Fruit fly (Drosophila melanogaster) whole organism, embryonic: ENCODE data around the gene CG33654.

ENCODE experiments used
- Adf1 ChIP-seq: fragments of 200-800 bp; sonication (Bioruptor generic); IDR thresholded peaks from 2 replicates; pipeline ENCODE4 v1.3.6; 2022; ENCODE audit warnings: missing biosample characterization, missing genetic modification characterization
- Bteb2 ChIP-seq: fragments of 200-800 bp; sonication (Bioruptor generic); optimal IDR thresholded peaks from 2 replicates; lab custom pipeline; 2016; ENCODE audit warnings: missing biosample characterization, missing genetic modification characterization
- CG11504 ChIP-seq: fragments of 200-800 bp; sonication (Bioruptor generic); optimal IDR thresholded peaks from 3 replicates; lab custom pipeline; 2019; ENCODE audit warnings: missing biosample characterization, mild to moderate bottlenecking, missing genetic modification characterization, moderate library complexity
- CG12219 ChIP-seq: fragments of 200-800 bp; sonication (Bioruptor generic); optimal IDR thresholded peaks from 3 replicates; lab custom pipeline; 2018; ENCODE audit warnings: missing biosample characterization, mild to moderate bottlenecking, missing genetic modification characterization
- CG1529 ChIP-seq: fragments of 200-800 bp; sonication (Bioruptor generic); optimal IDR thresholded peaks from 3 replicates; lab custom pipeline; 2018; ENCODE audit warnings: missing biosample characterization, missing genetic modification characterization
- CG15514 ChIP-seq: fragments of 200-800 bp; sonication (Bioruptor generic); optimal IDR thresholded peaks from 3 replicates; lab custom pipeline; 2017; ENCODE audit warnings: missing biosample characterization, missing genetic modification characterization, mild to moderate bottlenecking, moderate library complexity, missing genetic modification reagents
- CG1792 ChIP-seq: fragments of 200-800 bp; sonication (Bioruptor generic); optimal IDR thresholded peaks from 2 replicates; lab custom pipeline; 2016; ENCODE audit warnings: missing biosample characterization, missing genetic modification characterization
- CG18262 ChIP-seq: fragments of 200-800 bp; optimal IDR thresholded peaks from 3 replicates; lab custom pipeline; 2019; ENCODE audit warnings: missing biosample characterization, mild to moderate bottlenecking, missing genetic modification characterization, moderate library complexity
- CG2199 ChIP-seq: fragments of 200-800 bp; sonication (Bioruptor generic); IDR thresholded peaks from 3 replicates; pipeline ENCODE4 v1.3.6; 2022; ENCODE audit warnings: missing biosample characterization, missing genetic modification characterization
- CG2712 ChIP-seq: fragments of 200-800 bp; optimal IDR thresholded peaks from 3 replicates; lab custom pipeline; 2019; ENCODE audit warnings: missing biosample characterization, mild to moderate bottlenecking, missing genetic modification characterization, moderate library complexity
- CG3065 ChIP-seq: fragments of 200-800 bp; sonication (Bioruptor generic); optimal IDR thresholded peaks from 2 replicates; lab custom pipeline; 2016; ENCODE audit warnings: missing biosample characterization, missing genetic modification characterization
- CG31224 ChIP-seq: fragments of 200-800 bp; sonication (Bioruptor generic); IDR thresholded peaks from 2 replicates; pipeline ENCODE4 v1.3.6; 2022; ENCODE audit warnings: missing biosample characterization, missing genetic modification characterization
- CG31365 ChIP-seq: fragments of 200-800 bp; sonication (Bioruptor generic); optimal IDR thresholded peaks from 2 replicates; lab custom pipeline; 2018; ENCODE audit warnings: missing biosample characterization, mild to moderate bottlenecking, missing genetic modification characterization
- CG33213 ChIP-seq: fragments of 200-800 bp; sonication (Bioruptor generic); optimal IDR thresholded peaks from 3 replicates; lab custom pipeline; 2016; ENCODE audit warnings: missing biosample characterization, missing genetic modification characterization
- CG33557 ChIP-seq: fragments of 200-800 bp; sonication (Bioruptor generic); optimal IDR thresholded peaks from 2 replicates; lab custom pipeline; 2019; ENCODE audit warnings: missing biosample characterization, mild to moderate bottlenecking, missing genetic modification characterization, moderate library complexity
- CG34224 ChIP-seq: fragments of 200-800 bp; sonication (Bioruptor generic); IDR thresholded peaks from 3 replicates; pipeline ENCODE4 v1.3.6; 2022; ENCODE audit warnings: missing biosample characterization, missing genetic modification characterization; ENCODE audit not compliant: partially characterized antibody
- CG4854 ChIP-seq: fragments of 200-800 bp; sonication (Bioruptor generic); optimal IDR thresholded peaks from 2 replicates; lab custom pipeline; 2016; ENCODE audit warnings: missing biosample characterization, missing genetic modification characterization, inconsistent platforms
- CG6689 ChIP-seq: fragments of 200-800 bp; sonication (Bioruptor generic); IDR thresholded peaks from 2 replicates; pipeline ENCODE4 v1.3.6; 2022; ENCODE audit warnings: missing biosample characterization, missing genetic modification characterization
- CG9727 ChIP-seq: fragments of 200-800 bp; sonication (Bioruptor generic); optimal IDR thresholded peaks from 3 replicates; lab custom pipeline; 2017; ENCODE audit warnings: missing biosample characterization, mild to moderate bottlenecking, missing genetic modification characterization
- Chrac-16 ChIP-seq: fragments of 200-800 bp; sonication (Bioruptor generic); optimal IDR thresholded peaks from 3 replicates; lab custom pipeline; 2016; ENCODE audit warnings: missing biosample characterization, missing genetic modification characterization
- CkIIα-i1 ChIP-seq: fragments of 200-800 bp; sonication (Bioruptor generic); IDR thresholded peaks from 2 replicates; pipeline ENCODE4 v1.3.6; 2022; ENCODE audit warnings: missing biosample characterization, missing genetic modification characterization
- Dip2 ChIP-seq: fragments of 200-800 bp; sonication (Bioruptor generic); IDR thresholded peaks from 2 replicates; pipeline ENCODE4 v1.3.6; 2022; ENCODE audit warnings: missing biosample characterization, missing genetic modification characterization
- Dp ChIP-seq: fragments of 200-800 bp; sonication (Bioruptor generic); optimal IDR thresholded peaks from 2 replicates; lab custom pipeline; 2018; ENCODE audit warnings: missing biosample characterization, mild to moderate bottlenecking, missing genetic modification characterization, moderate library complexity
- Fer3 ChIP-seq: fragments of 200-800 bp; sonication (Bioruptor generic); optimal IDR thresholded peaks from 2 replicates; lab custom pipeline; 2018; ENCODE audit warnings: missing biosample characterization, mild to moderate bottlenecking, missing genetic modification characterization, moderate library complexity
- Gsc ChIP-seq: fragments of 200-800 bp; sonication (Bioruptor generic); IDR thresholded peaks from 2 replicates; pipeline ENCODE4 v1.3.6; 2022; ENCODE audit warnings: missing biosample characterization, missing genetic modification characterization
- H15 ChIP-seq: fragments of 200-800 bp; sonication (Bioruptor generic); IDR thresholded peaks from 3 replicates; pipeline ENCODE4 v1.3.6; 2022; ENCODE audit warnings: missing biosample characterization, missing genetic modification characterization
- HHEX ChIP-seq: fragments of 200-800 bp; sonication (Bioruptor generic); optimal IDR thresholded peaks from 3 replicates; lab custom pipeline; 2017; ENCODE audit warnings: missing biosample characterization, mild to moderate bottlenecking, missing genetic modification characterization, missing genetic modification reagents
- Hr39 ChIP-seq: fragments of >200 bp; optimal IDR thresholded peaks from 2 replicates; lab custom pipeline; 2017
- Lhr ChIP-seq: fragments of 200-800 bp; sonication (Bioruptor generic); optimal IDR thresholded peaks from 3 replicates; lab custom pipeline; 2017; ENCODE audit warnings: mild to moderate bottlenecking, missing biosample characterization, missing genetic modification reagents, missing genetic modification characterization
- NfI ChIP-seq: fragments of 200-800 bp; sonication (Bioruptor generic); optimal IDR thresholded peaks from 3 replicates; lab custom pipeline; 2018; ENCODE audit warnings: missing biosample characterization, mild to moderate bottlenecking, missing genetic modification characterization, moderate library complexity
- Oaz ChIP-seq: fragments of 200-800 bp; sonication (Bioruptor generic); IDR thresholded peaks from 2 replicates; pipeline ENCODE4 v1.3.6; 2022; ENCODE audit warnings: missing biosample characterization, missing genetic modification characterization
- Pdp1 ChIP-seq, 2 experiments: fragments of 200-800 bp; sonication (Bioruptor generic); optimal IDR thresholded peaks; 3 replicates each; lab custom pipeline; 2016; ENCODE audit warnings: missing biosample characterization in 2 of 2, missing genetic modification characterization in 2 of 2, mild to moderate bottlenecking in 1 of 2, moderate library complexity in 1 of 2
- Poxn ChIP-seq: fragments of 200-800 bp; sonication (Bioruptor generic); IDR thresholded peaks from 2 replicates; pipeline ENCODE4 v1.3.6; 2022; ENCODE audit warnings: missing biosample characterization, missing genetic modification characterization
- Side ChIP-seq: fragments of 200-800 bp; sonication (Bioruptor generic); optimal IDR thresholded peaks from 2 replicates; lab custom pipeline; 2016; ENCODE audit warnings: missing biosample characterization, missing genetic modification characterization
- Taf1 ChIP-seq: fragments of 200-800 bp; sonication (Bioruptor generic); IDR thresholded peaks from 2 replicates; pipeline ENCODE4 v1.3.6; 2022; ENCODE audit warnings: missing biosample characterization, missing genetic modification characterization
- Tbp ChIP-seq: fragments of >200 bp; optimal IDR thresholded peaks from 2 replicates; lab custom pipeline; 2018; ENCODE audit warnings: missing biosample characterization, missing genetic modification characterization
- Usf ChIP-seq: fragments of 200-800 bp; sonication (Bioruptor generic); optimal IDR thresholded peaks from 2 replicates; lab custom pipeline; 2017; ENCODE audit warnings: missing genotype, missing biosample characterization, missing genetic modification characterization
- caup ChIP-seq: fragments of 200-800 bp; sonication (Bioruptor generic); optimal IDR thresholded peaks from 3 replicates; lab custom pipeline; 2017; ENCODE audit warnings: missing biosample characterization, mild to moderate bottlenecking, missing genetic modification characterization, moderate library complexity; ENCODE audit not compliant: severe bottlenecking
- chinmo ChIP-seq: fragments of 200-800 bp; sonication (Bioruptor generic); IDR thresholded peaks from 4 replicates; pipeline ENCODE4 v1.3.6; 2022; ENCODE audit warnings: missing biosample characterization, missing genetic modification characterization; ENCODE audit not compliant: partially characterized antibody
- dan ChIP-seq: fragments of 200-800 bp; sonication (Bioruptor generic); IDR thresholded peaks from 2 replicates; pipeline ENCODE4 v1.3.6; 2022; ENCODE audit warnings: missing biosample characterization, missing genetic modification characterization
- dati ChIP-seq: fragments of 200-800 bp; sonication (Bioruptor generic); IDR thresholded peaks from 2 replicates; pipeline ENCODE4 v1.3.6; 2022; ENCODE audit warnings: missing biosample characterization, missing genetic modification characterization
- exex ChIP-seq: fragments of 200-800 bp; sonication (Bioruptor generic); optimal IDR thresholded peaks from 4 replicates; lab custom pipeline; 2018; ENCODE audit warnings: missing biosample characterization, mild to moderate bottlenecking, missing genetic modification characterization, moderate library complexity
- fd96Cb ChIP-seq: fragments of 200-800 bp; sonication (Bioruptor generic); optimal IDR thresholded peaks from 2 replicates; lab custom pipeline; 2018; ENCODE audit warnings: missing biosample characterization, mild to moderate bottlenecking, missing genetic modification characterization, moderate library complexity
- grau ChIP-seq: fragments of 200-800 bp; optimal IDR thresholded peaks from 3 replicates; lab custom pipeline; 2019; ENCODE audit warnings: missing biosample characterization, mild to moderate bottlenecking, missing genetic modification characterization, moderate library complexity
- nerfin-1 ChIP-seq: fragments of 200-800 bp; sonication (Bioruptor generic); optimal IDR thresholded peaks from 3 replicates; lab custom pipeline; 2019; ENCODE audit warnings: missing biosample characterization, mild to moderate bottlenecking, missing genetic modification characterization, moderate library complexity
- pita ChIP-seq: fragments of 200-800 bp; sonication (Bioruptor generic); optimal IDR thresholded peaks from 2 replicates; lab custom pipeline; 2017; ENCODE audit warnings: missing biosample characterization, mild to moderate bottlenecking, missing genetic modification characterization
- prd ChIP-seq, 3 experiments: fragments of >200 bp in 2 of 3; fragments of 200-800 bp in 1 of 3; sonication (Bioruptor generic) in 1 of 3; optimal IDR thresholded peaks in 2 of 3; IDR thresholded peaks in 1 of 3; 2 replicates in 2 of 3; 3 replicates in 1 of 3; pipeline versions ENCODE4 v1.3.6 to Lab custom; 2017 to 2022; ENCODE audit warnings: missing biosample characterization in 1 of 3, missing genetic modification characterization in 1 of 3
- pzg ChIP-seq: fragments of 200-800 bp; sonication (Bioruptor generic); optimal IDR thresholded peaks from 3 replicates; lab custom pipeline; 2018; ENCODE audit warnings: missing biosample characterization, mild to moderate bottlenecking, missing genetic modification characterization, moderate library complexity
- sisA ChIP-seq: fragments of 200-800 bp; sonication (Bioruptor generic); IDR thresholded peaks from 2 replicates; pipeline ENCODE4 v1.3.6; 2022; ENCODE audit warnings: missing biosample characterization, missing genetic modification characterization
- ssp ChIP-seq: fragments of 200-800 bp; sonication (Bioruptor generic); IDR thresholded peaks from 2 replicates; pipeline ENCODE4 v1.3.6; 2022; ENCODE audit warnings: missing biosample characterization, missing genetic modification characterization
- tin ChIP-seq: fragments of 200-800 bp; sonication (Bioruptor generic); optimal IDR thresholded peaks from 3 replicates; lab custom pipeline; 2016; ENCODE audit warnings: missing biosample characterization, missing genetic modification characterization

The CG33654 gene

dm6 chr3R:9613124-9613523, 30.1 kb upstream of the CG33654 start (continued):
- TF ChIP-seq tin (GFP tag; lab: Kevin White, UChicago) (peak; percentile 44), exex (tag; lab: Kevin White, UChicago) (no peak), Tbp (GFP tag; lab: Kevin White, UChicago) (no peak), sisA (GFP tag; lab: Robert Waterston, UW) (no peak; the same call in 1 of the 2 replicates), pzg (GFP tag; lab: Kevin White, UChicago) (no peak), Side (GFP tag; lab: Kevin White, UChicago) (peak; percentile 43), Lhr (no peak), chinmo (GFP tag; lab: Robert Waterston, UW) (no peak), CG12219 (peak; percentile 37), Oaz (GFP tag; lab: Robert Waterston, UW) (no peak), CG34224 (GFP tag; lab: Robert Waterston, UW) (no peak), CG15514 (GFP tag; lab: Kevin White, UChicago) (peak; percentile 65), Usf (GFP tag; lab: Kevin White, UChicago) (no peak), HHEX (GFP tag; lab: Kevin White, UChicago) (peak; percentile 62), CG9727 (peak; percentile 55), nerfin-1 (tag; lab: Kevin White, UChicago) (peak; percentile 13), H15 (GFP tag; lab: Robert Waterston, UW) (0 out of 3 replicates have a peak, but pooled peaks have one; percentile 39), CG1529 (GFP tag; lab: Kevin White, UChicago) (no peak), fd96Cb (tag; lab: Kevin White, UChicago) (peak; percentile 66), Hr39 (lab: Kevin White, UChicago) (no peak), Dip2 (GFP tag; lab: Robert Waterston, UW) (no peak), CG4854 (GFP tag; lab: Kevin White, UChicago) (peak; percentile 39), CG18262 (tag; lab: Kevin White, UChicago) (no peak), Pdp1 (GFP tag; optimal IDR thresholded peaks at IDR 0.05; lab: Kevin White, UChicago) (peak; percentile 52 to 54), CG33557 (GFP tag; lab: Kevin White, UChicago) (no peak), CG33213 (GFP tag; lab: Kevin White, UChicago) (peak; percentile 26), CG31224 (GFP tag; lab: Robert Waterston, UW) (peak; percentile 19; the same call in 1 of the 2 replicates), CkIIα-i1 (no peak), Gsc (GFP tag; lab: Robert Waterston, UW) (no peak), Taf1 (GFP tag; lab: Robert Waterston, UW) (no peak), caup (GFP tag; lab: Kevin White, UChicago) (peak; percentile 62), Chrac-16 (peak; percentile 47), CG2199 (GFP tag; lab: Robert Waterston, UW) (no peak), prd (optimal IDR thresholded peaks at IDR 0.05; lab: Kevin White, UChicago) (no peak), prd (GFP tag; IDR thresholded peaks at IDR 0.05; lab: Robert Waterston, UW) (peak; percentile 79), Dp (GFP tag; lab: Kevin White, UChicago) (no peak), Poxn (GFP tag; lab: Robert Waterston, UW) (0 out of 2 replicates have a peak, but pooled peaks have one; percentile 8), grau (tag; lab: Kevin White, UChicago) (peak; percentile 40), CG6689 (GFP tag; lab: Robert Waterston, UW) (no peak), CG11504 (tag; lab: Kevin White, UChicago) (peak; percentile 83), NfI (peak; percentile 48), Fer3 (peak; percentile 62), pita (GFP tag; lab: Kevin White, UChicago) (no peak), dan (GFP tag; lab: Robert Waterston, UW) (no peak), CG1792 (GFP tag; lab: Kevin White, UChicago) (peak; percentile 59), ssp (GFP tag; lab: Robert Waterston, UW) (peak; percentile 54), dati (GFP tag; lab: Robert Waterston, UW) (no peak), CG3065 (GFP tag; lab: Kevin White, UChicago) (no peak), CG31365 (tag; lab: Kevin White, UChicago) (no peak), Adf1 (GFP tag; lab: Robert Waterston, UW) (no peak; the same call in 1 of the 2 replicates), CG2712 (tag; lab: Kevin White, UChicago) (peak; percentile 46), Bteb2 (GFP tag; lab: Kevin White, UChicago) (peak; percentile 40)
